Worm (Caenorhabditis elegans) whole organism, mixed stage, embryonic: ENCODE results near the gene srr-2.

Experiments used
- M03D4.4 ChIP-seq: sonication (generic microtip); optimal IDR thresholded peaks from 2 replicates; lab custom pipeline; 2017; ENCODE audit warnings: mild to moderate bottlenecking, missing genetic modification characterization, missing compliant biosample characterization
- ceh-43 ChIP-seq: fragments of 200-800 bp; sonication (Bioruptor generic); optimal IDR thresholded peaks from 2 replicates; lab custom pipeline; 2018; ENCODE audit warnings: mild to moderate bottlenecking, missing genetic modification characterization, moderate library complexity, missing compliant biosample characterization
- ces-1 ChIP-seq: fragments of 150-350 bp; optimal IDR thresholded peaks from 2 replicates; lab custom pipeline; 2014; ENCODE audit warnings: missing biosample characterization, missing genetic modification reagents, missing genetic modification characterization
- cnd-1 ChIP-seq: fragments of 200-800 bp; sonication (Bioruptor generic); optimal IDR thresholded peaks from 2 replicates; lab custom pipeline; 2018; ENCODE audit warnings: mild to moderate bottlenecking, missing genetic modification characterization, missing compliant biosample characterization
- elt-1 ChIP-seq: sonication (generic microtip); optimal IDR thresholded peaks from 2 replicates; lab custom pipeline; 2017; ENCODE audit warnings: missing genetic modification characterization, mild to moderate bottlenecking, missing compliant biosample characterization, antibody characterized with exemption, moderate library complexity, borderline replicate concordance; ENCODE audit not compliant: insufficient read depth
- elt-3 ChIP-seq: fragments of 150-350 bp; optimal IDR thresholded peaks from 2 replicates; lab custom pipeline; 2014; ENCODE audit warnings: missing biosample characterization, missing genetic modification characterization
- hlh-1 ChIP-seq: fragments of 150-350 bp; optimal IDR thresholded peaks from 2 replicates; lab custom pipeline; 2014; ENCODE audit warnings: missing biosample characterization, missing genetic modification reagents, missing genetic modification characterization
- lin-13 ChIP-seq: fragments of 150-350 bp; optimal IDR thresholded peaks from 2 replicates; lab custom pipeline; 2014; ENCODE audit warnings: missing biosample characterization, missing genetic modification characterization
- lin-32 ChIP-seq: fragments of 200-800 bp; sonication (Bioruptor generic); optimal IDR thresholded peaks from 2 replicates; lab custom pipeline; 2018; ENCODE audit warnings: mild to moderate bottlenecking, missing genetic modification characterization, missing compliant biosample characterization
- mab-5 ChIP-seq: fragments of 150-350 bp; optimal IDR thresholded peaks from 2 replicates; lab custom pipeline; 2014; ENCODE audit warnings: missing biosample characterization, missing genetic modification characterization
- mep-1 ChIP-seq: fragments of 150-350 bp; optimal IDR thresholded peaks from 2 replicates; lab custom pipeline; 2017; ENCODE audit warnings: missing biosample characterization, missing genetic modification reagents, missing genetic modification characterization, inconsistent platforms
- nhr-237 ChIP-seq: fragments of 150-350 bp; optimal IDR thresholded peaks from 2 replicates; lab custom pipeline; 2014; ENCODE audit warnings: missing biosample characterization, missing genetic modification characterization
- nhr-28 ChIP-seq: fragments of 150-350 bp; optimal IDR thresholded peaks from 2 replicates; lab custom pipeline; 2014; ENCODE audit warnings: missing biosample characterization, missing genetic modification characterization
- nhr-76 ChIP-seq: sonication (generic microtip); optimal IDR thresholded peaks from 2 replicates; lab custom pipeline; 2017; ENCODE audit warnings: missing biosample characterization, missing genetic modification characterization
- sptf-1 ChIP-seq: sonication (generic microtip); optimal IDR thresholded peaks from 2 replicates; lab custom pipeline; 2017; ENCODE audit warnings: mild to moderate bottlenecking, missing genetic modification characterization, moderate library complexity, missing compliant biosample characterization
- unc-39 ChIP-seq: fragments of 150-350 bp; optimal IDR thresholded peaks from 2 replicates; lab custom pipeline; 2014; ENCODE audit warnings: missing biosample characterization, missing genetic modification characterization
- zip-8 ChIP-seq: fragments of 150-350 bp; optimal IDR thresholded peaks from 2 replicates; lab custom pipeline; 2014; ENCODE audit warnings: missing biosample characterization, missing genetic modification characterization
- ztf-11 ChIP-seq: fragments of 150-350 bp; optimal IDR thresholded peaks from 2 replicates; lab custom pipeline; 2014; ENCODE audit warnings: missing biosample characterization, missing genetic modification characterization

The srr-2 gene

DNA sequence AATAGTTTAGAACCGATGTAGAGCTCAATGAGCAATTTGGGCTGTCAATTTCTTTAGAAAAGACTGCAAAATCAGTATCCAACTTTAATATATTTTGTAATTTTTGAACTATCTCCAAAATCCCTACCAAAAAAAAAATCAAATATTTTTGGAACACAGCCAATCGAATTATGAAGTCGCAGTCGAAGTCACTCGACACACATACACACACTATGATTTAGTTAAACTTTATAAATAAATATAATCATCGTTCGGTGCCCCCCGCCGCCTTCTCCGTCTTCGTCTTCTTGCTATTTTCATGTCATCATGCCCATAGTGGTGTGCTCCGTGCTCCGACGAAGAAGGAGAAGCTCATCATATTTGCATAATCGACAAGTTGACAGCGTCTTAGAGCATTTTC lies 39.9 kb downstream of the srr-2 start:
- TF ChIP-seq ces-1 (GFP tag; lab: Kevin White, UChicago): peak; percentile 85
- no peak for TF ChIP-seq lin-13 (tag; lab: Kevin White, UChicago)
- TF ChIP-seq, all 35 proteins: peak for 1

DNA sequence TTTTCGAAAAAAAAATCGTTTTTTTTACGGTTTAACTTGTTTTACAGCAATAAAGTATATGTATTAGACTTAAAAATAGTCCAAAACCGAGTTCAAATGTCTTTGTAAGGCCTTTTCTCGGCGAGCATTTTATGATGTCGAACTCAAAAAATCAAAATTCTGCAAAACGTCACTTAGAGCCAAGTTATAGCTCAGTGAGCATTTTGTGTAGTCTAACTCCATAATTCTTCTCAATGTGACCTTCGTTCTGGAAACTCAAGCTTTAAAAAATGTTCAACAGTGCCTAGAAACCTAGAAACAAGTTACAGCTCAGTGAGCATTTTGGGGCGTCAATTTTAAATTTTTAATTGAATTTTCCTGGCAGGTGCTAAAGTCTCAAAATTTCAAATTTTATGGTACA lies 41.3 kb downstream of the srr-2 start:
- TF ChIP-seq hlh-1 (no peak), cnd-1 (tag; lab: Kevin White, UChicago) (no peak), M03D4.4 (no peak), elt-1 (no peak), nhr-28 (tag; lab: Kevin White, UChicago) (no peak), zip-8 (tag; lab: Kevin White, UChicago) (no peak), ztf-11 (tag; lab: Kevin White, UChicago) (no peak), nhr-237 (tag; lab: Kevin White, UChicago) (no peak), unc-39 (no peak), mab-5 (tag; lab: Kevin White, UChicago) (no peak), ces-1 (GFP tag; lab: Kevin White, UChicago) (no peak), lin-32 (GFP tag; lab: Kevin White, UChicago) (no peak), lin-13 (tag; lab: Kevin White, UChicago) (no peak), mep-1 (tag; lab: Kevin White, UChicago) (no peak), elt-3 (tag; lab: Kevin White, UChicago) (no peak), ceh-43 (no peak), sptf-1 (tag; lab: Kevin White, UChicago) (no peak)

DNA sequence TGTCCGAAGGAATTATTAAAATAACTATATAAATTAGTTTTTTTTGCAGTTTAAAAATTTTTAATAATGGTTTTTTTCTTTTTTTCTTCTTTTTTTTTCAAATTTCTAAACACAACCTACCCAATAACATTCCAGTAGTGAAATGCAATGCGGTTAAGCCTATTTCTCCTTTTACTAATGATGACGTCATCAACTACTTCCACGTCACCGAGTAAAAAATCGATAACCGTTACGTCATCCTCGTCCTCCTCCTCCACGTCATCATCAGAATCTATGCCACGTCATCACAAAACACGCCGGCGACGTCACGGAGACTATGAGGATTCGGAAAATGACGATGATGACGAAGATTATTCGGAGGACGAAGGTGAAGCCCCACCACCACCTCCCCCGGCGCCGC lies 42.4 kb downstream of the srr-2 start, which contains the start of gene hot-2:
Gene hot-2 (plus strand): TSS at position 134 of the 400 bp plus-strand sequence.
- no peak for TF ChIP-seq nhr-76 (tag; lab: Kevin White, UChicago)
- TF ChIP-seq zip-8 (tag; lab: Kevin White, UChicago): peak; percentile 98
